Fruit fly (Drosophila melanogaster) whole organism, pupa: ENCODE data around the gene CG43796.

Source experiments
- CG10348 ChIP-seq: fragments of 200-800 bp; sonication (Bioruptor generic); IDR thresholded peaks from 2 replicates; pipeline ENCODE4 v1.3.6; 2022; ENCODE audit warnings: missing biosample characterization, missing genetic modification characterization
- CG12605 ChIP-seq: fragments of 200-800 bp; sonication (Bioruptor generic); IDR thresholded peaks from 2 replicates; pipeline ENCODE4 v1.3.6; 2022; ENCODE audit warnings: missing biosample characterization, missing genetic modification characterization
- CG13204 ChIP-seq: fragments of 200-800 bp; sonication (Bioruptor generic); optimal IDR thresholded peaks from 2 replicates; lab custom pipeline; 2018; ENCODE audit warnings: missing biosample characterization, mild to moderate bottlenecking, missing genetic modification characterization, moderate library complexity
- CG14655 ChIP-seq: fragments of 200-800 bp; sonication (Bioruptor generic); optimal IDR thresholded peaks from 3 replicates; lab custom pipeline; 2017; ENCODE audit warnings: mild to moderate bottlenecking, missing biosample characterization, missing genetic modification reagents, missing genetic modification characterization
- CG15710 ChIP-seq: fragments of 200-800 bp; sonication (Bioruptor generic); optimal IDR thresholded peaks from 2 replicates; lab custom pipeline; 2018; ENCODE audit warnings: missing biosample characterization, mild to moderate bottlenecking, missing genetic modification characterization, moderate library complexity
- CG17806 ChIP-seq: fragments of 200-800 bp; sonication (Bioruptor generic); optimal IDR thresholded peaks from 2 replicates; lab custom pipeline; 2018; ENCODE audit warnings: missing biosample characterization, mild to moderate bottlenecking, missing genetic modification characterization, moderate library complexity
- CG32121 ChIP-seq: fragments of 200-800 bp; sonication (Bioruptor generic); IDR thresholded peaks from 2 replicates; pipeline ENCODE4 v1.3.6; 2022; ENCODE audit warnings: missing biosample characterization, missing genetic modification characterization
- CG34367 ChIP-seq: fragments of 200-800 bp; sonication (Bioruptor generic); optimal IDR thresholded peaks from 2 replicates; lab custom pipeline; 2018; ENCODE audit warnings: missing biosample characterization, mild to moderate bottlenecking, missing genetic modification characterization
- CG4496 ChIP-seq: fragments of 200-800 bp; sonication (Bioruptor generic); IDR thresholded peaks from 3 replicates; pipeline ENCODE4 v1.3.6; 2022; ENCODE audit warnings: missing biosample characterization, missing genetic modification characterization
- CG8159 ChIP-seq: fragments of 200-800 bp; sonication (Bioruptor generic); optimal IDR thresholded peaks from 3 replicates; lab custom pipeline; 2018; ENCODE audit warnings: missing biosample characterization, mild to moderate bottlenecking, missing genetic modification characterization, moderate library complexity
- CG8301 ChIP-seq: fragments of 200-800 bp; sonication (Bioruptor generic); optimal IDR thresholded peaks from 2 replicates; lab custom pipeline; 2018; ENCODE audit warnings: missing biosample characterization, mild to moderate bottlenecking, missing genetic modification characterization
- CG9948 ChIP-seq: fragments of 200-800 bp; sonication (Bioruptor generic); optimal IDR thresholded peaks from 2 replicates; lab custom pipeline; 2018; ENCODE audit warnings: missing biosample characterization, mild to moderate bottlenecking, missing genetic modification characterization, moderate library complexity
- D1 ChIP-seq: fragments of 200-800 bp; sonication (Bioruptor generic); optimal IDR thresholded peaks from 2 replicates; lab custom pipeline; 2018; ENCODE audit warnings: missing biosample characterization, mild to moderate bottlenecking, missing genetic modification characterization, moderate library complexity
- EcR ChIP-seq: fragments of 200-800 bp; sonication (Bioruptor generic); optimal IDR thresholded peaks from 3 replicates; lab custom pipeline; 2019; ENCODE audit warnings: missing biosample characterization, missing genetic modification characterization, mild to moderate bottlenecking, moderate library complexity, missing genetic modification reagents
- Ets98B ChIP-seq: fragments of 200-800 bp; sonication (Bioruptor generic); IDR thresholded peaks from 2 replicates; pipeline ENCODE4 v1.3.6; 2022; ENCODE audit warnings: missing biosample characterization, missing genetic modification characterization
- Pif1A ChIP-seq: fragments of 200-800 bp; sonication (Bioruptor generic); optimal IDR thresholded peaks from 3 replicates; lab custom pipeline; 2016; ENCODE audit warnings: missing biosample characterization, missing genetic modification characterization
- Pif1B ChIP-seq: fragments of 200-800 bp; sonication (Bioruptor generic); optimal IDR thresholded peaks from 3 replicates; lab custom pipeline; 2016; ENCODE audit warnings: missing biosample characterization, missing genetic modification characterization
- Snoo ChIP-seq: fragments of 200-800 bp; sonication (Bioruptor generic); optimal IDR thresholded peaks from 3 replicates; lab custom pipeline; 2017; ENCODE audit warnings: missing biosample characterization, mild to moderate bottlenecking, missing genetic modification characterization, inconsistent platforms
- fd96Ca ChIP-seq: fragments of 200-800 bp; sonication (Bioruptor generic); IDR thresholded peaks from 3 replicates; pipeline ENCODE4 v1.3.6; 2022; ENCODE audit warnings: missing biosample characterization, missing genetic modification characterization
- gl ChIP-seq: fragments of 200-800 bp; sonication (Bioruptor generic); optimal IDR thresholded peaks from 2 replicates; lab custom pipeline; 2018; ENCODE audit warnings: missing biosample characterization, mild to moderate bottlenecking, missing genetic modification characterization
- rn ChIP-seq: fragments of 200-800 bp; sonication (Bioruptor generic); IDR thresholded peaks from 2 replicates; pipeline ENCODE4 v1.3.6; 2022; ENCODE audit warnings: missing biosample characterization, missing genetic modification characterization

The CG43796 gene

dm6 chr2L:8496269-8496668 is 14.1 kb downstream of the CG43796 start, which contains the start of gene Bace:
Bace (minus strand) TSS chr2L:8496307.
- TF ChIP-seq Pif1A (GFP tag; lab: Kevin White, UChicago) (no peak), CG17806 (no peak), gl (no peak), CG15710 (tag; lab: Kevin White, UChicago) (no peak), Ets98B (GFP tag; lab: Robert Waterston, UW) (no peak), CG14655 (GFP tag; lab: Kevin White, UChicago) (no peak), CG32121 (GFP tag; lab: Robert Waterston, UW) (no peak), fd96Ca (GFP tag; lab: Robert Waterston, UW) (no peak), CG9948 (tag; lab: Kevin White, UChicago) (no peak), CG10348 (no peak), Pif1B (GFP tag; lab: Kevin White, UChicago) (no peak), CG13204 (GFP tag; lab: Kevin White, UChicago) (no peak), Snoo (tag; lab: Kevin White, UChicago) (no peak), D1 (no peak), CG12605 (GFP tag; lab: Robert Waterston, UW) (no peak), CG34367 (tag; lab: Kevin White, UChicago) (no peak), CG4496 (GFP tag; lab: Robert Waterston, UW) (no peak), rn (no peak), CG8301 (tag; lab: Kevin White, UChicago) (no peak), CG8159 (tag; lab: Kevin White, UChicago) (no peak)

dm6 chr2L:8506729-8507128 is 24.6 kb downstream of the CG43796 start, which contains the start of gene Dh31:
Dh31 (minus strand) TSS chr2L:8506845.
- TF ChIP-seq rn = no peak
- TF ChIP-seq EcR = no peak
- no peak for TF ChIP-seq D1
- TF ChIP-seq CG8159 (tag; lab: Kevin White, UChicago) = no peak
- no peak for TF ChIP-seq CG13204 (GFP tag; lab: Kevin White, UChicago)
- no peak for TF ChIP-seq CG15710 (tag; lab: Kevin White, UChicago)
- TF ChIP-seq CG4496 (GFP tag; lab: Robert Waterston, UW) = no peak
- TF ChIP-seq CG8301 (tag; lab: Kevin White, UChicago) = no peak
- TF ChIP-seq Ets98B (GFP tag; lab: Robert Waterston, UW) = no peak
- TF ChIP-seq, all 21 proteins: peak for 0

dm6 chr2L:8511723-8512122 is 29.5 kb downstream of the CG43796 start, which contains the start of gene CG13096:
CG13096 (minus strand) TSS chr2L:8511866.
- TF ChIP-seq CG32121 (GFP tag; lab: Robert Waterston, UW) (no peak), CG8159 (tag; lab: Kevin White, UChicago) (no peak), rn (no peak), CG9948 (tag; lab: Kevin White, UChicago) (no peak), EcR (no peak), CG12605 (GFP tag; lab: Robert Waterston, UW) (no peak)

- TF ChIP-seq CG10348 (no peak), CG32121 (GFP tag; lab: Robert Waterston, UW) (peak; percentile 70; the same call in 1 of the 2 replicates), Snoo (tag; lab: Kevin White, UChicago) (peak; percentile 73), CG34367 (tag; lab: Kevin White, UChicago) (no peak), EcR (no peak), Pif1B (GFP tag; lab: Kevin White, UChicago) (no peak), D1 (no peak), CG14655 (GFP tag; lab: Kevin White, UChicago) (no peak), CG8159 (tag; lab: Kevin White, UChicago) (peak; percentile 72), CG12605 (GFP tag; lab: Robert Waterston, UW) (no peak), Pif1A (GFP tag; lab: Kevin White, UChicago) (no peak), CG17806 (peak; percentile 61), fd96Ca (GFP tag; lab: Robert Waterston, UW) (peak; percentile 79; the same call in 2 of the 3 replicates), rn (peak; percentile 37; the same call in 1 of the 2 replicates), CG15710 (tag; lab: Kevin White, UChicago) (no peak), CG9948 (tag; lab: Kevin White, UChicago) (no peak), CG4496 (GFP tag; lab: Robert Waterston, UW) (no peak), CG8301 (tag; lab: Kevin White, UChicago) (no peak), gl (no peak), CG13204 (GFP tag; lab: Kevin White, UChicago) (no peak), Ets98B (GFP tag; lab: Robert Waterston, UW) (peak; percentile 74)
These were observed 32.6 kb downstream of the CG43796 start, which contains the start of the genes CG13097 and PIG-U for dm6 chr2L:8514748-8515147. CG13097 (minus strand) TSS chr2L:8514868. PIG-U (plus strand) TSS chr2L:8515096.

- TF ChIP-seq CG15710 (tag; lab: Kevin White, UChicago) (peak; percentile 12), CG13204 (GFP tag; lab: Kevin White, UChicago) (no peak), Pif1B (GFP tag; lab: Kevin White, UChicago) (no peak), CG14655 (GFP tag; lab: Kevin White, UChicago) (no peak), CG17806 (peak; percentile 9), CG32121 (GFP tag; lab: Robert Waterston, UW) (no peak), CG4496 (GFP tag; lab: Robert Waterston, UW) (no peak), CG8159 (tag; lab: Kevin White, UChicago) (no peak), CG9948 (tag; lab: Kevin White, UChicago) (no peak), fd96Ca (GFP tag; lab: Robert Waterston, UW) (no peak)
These were observed 35.1 kb downstream of the CG43796 start, which contains the start of the genes mRpL51 and Uba4 for dm6 chr2L:8517256-8517694. mRpL51 (minus strand) TSS chr2L:8517380. Uba4 (plus strand) TSS chr2L:8517411.

dm6 chr2L:8519390-8519789 is 37.2 kb downstream of the CG43796 start, which contains the start of gene Sgp:
Sgp (plus strand) TSS chr2L:8519690.
- no peak for TF ChIP-seq rn
- TF ChIP-seq CG10348 = no peak
- no peak for TF ChIP-seq Ets98B (GFP tag; lab: Robert Waterston, UW)
- no peak for TF ChIP-seq CG32121 (GFP tag; lab: Robert Waterston, UW)
